Fruit fly (Drosophila melanogaster): Measurements from ENCODE around the gene brk.

Gene brk

DNA sequence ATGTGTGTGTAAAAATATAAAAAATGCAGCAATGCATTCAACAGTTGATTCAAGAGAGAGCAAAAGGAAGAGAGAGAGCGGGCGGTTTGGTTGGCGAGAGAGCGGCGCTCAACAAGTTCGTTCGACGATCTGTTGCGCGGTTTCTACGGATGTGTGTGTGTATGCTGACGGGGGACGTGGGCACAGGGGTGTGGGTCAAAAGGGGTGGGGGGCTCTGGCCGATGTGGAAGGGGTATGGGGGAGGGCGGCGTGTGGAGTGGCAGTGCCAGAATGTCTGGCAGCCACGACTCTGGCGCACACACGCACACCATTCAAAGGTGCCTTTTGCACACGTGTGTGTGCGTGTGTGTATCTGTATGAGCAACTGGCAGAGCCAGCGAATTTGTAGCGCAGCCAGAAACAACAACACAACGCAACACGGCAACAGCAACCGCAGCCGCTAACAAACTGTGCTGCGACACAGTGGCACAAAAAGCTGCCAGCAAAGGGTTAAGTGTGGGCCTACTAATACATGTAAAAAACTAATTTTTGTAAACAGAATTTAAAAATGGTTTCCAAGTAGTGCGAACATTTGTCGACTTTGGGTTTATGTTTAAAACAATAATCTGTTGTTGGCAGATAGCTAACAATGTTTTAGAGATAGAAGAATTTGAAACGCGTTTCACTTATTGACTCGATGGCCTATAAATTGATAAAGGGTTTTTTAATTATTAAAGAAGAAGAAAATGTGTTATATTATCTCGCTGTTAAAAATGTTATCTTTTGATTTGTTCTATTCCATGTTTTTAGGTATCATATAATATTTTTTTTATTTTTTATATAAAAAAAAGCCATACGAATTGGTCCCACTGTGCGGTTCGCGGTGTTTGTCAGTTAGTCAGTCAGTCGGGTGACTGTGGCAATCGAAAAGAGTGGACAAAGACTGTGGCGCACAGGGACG, 931 bp upstream of the brk start (continued):
- TF ChIP-seq ss (GFP tag; optimal IDR thresholded peaks at IDR 0.05) (peak; percentile 37 to 93), topi (GFP tag; optimal IDR thresholded peaks at IDR 0.05) (peak; percentile 95), CG32006 (GFP tag; optimal IDR thresholded peaks at IDR 0.05) (peak; percentile 99), CG6792 (GFP tag; optimal IDR thresholded peaks at IDR 0.05) (peak; percentile 88), Met (GFP tag; optimal IDR thresholded peaks at IDR 0.05) (peak; percentile 90), CG3032 (tag; optimal IDR thresholded peaks at IDR 0.05) (peak; percentile 96), Hr4 (GFP tag; optimal IDR thresholded peaks at IDR 0.05) (peak; percentile 87), Sox14 (GFP tag; optimal IDR thresholded peaks at IDR 0.05) (peak; percentile 91), Blimp-1 (GFP tag; optimal IDR thresholded peaks at IDR 0.05) (peak; percentile 81), CG7368 (GFP tag; optimal IDR thresholded peaks at IDR 0.05) (peak; percentile 58), fd59A (GFP tag; optimal IDR thresholded peaks at IDR 0.05) (peak; percentile 83), CG8319 (GFP tag; optimal IDR thresholded peaks at IDR 0.05) (peak; percentile 85), eg (GFP tag; IDR thresholded peaks at IDR 0.05) (no peak; the same call in none of the 3 replicates), CG11902 (GFP tag; optimal IDR thresholded peaks at IDR 0.05) (peak; percentile 91), fkh (GFP tag; optimal IDR thresholded peaks at IDR 0.05) (peak; percentile 12)

DNA sequence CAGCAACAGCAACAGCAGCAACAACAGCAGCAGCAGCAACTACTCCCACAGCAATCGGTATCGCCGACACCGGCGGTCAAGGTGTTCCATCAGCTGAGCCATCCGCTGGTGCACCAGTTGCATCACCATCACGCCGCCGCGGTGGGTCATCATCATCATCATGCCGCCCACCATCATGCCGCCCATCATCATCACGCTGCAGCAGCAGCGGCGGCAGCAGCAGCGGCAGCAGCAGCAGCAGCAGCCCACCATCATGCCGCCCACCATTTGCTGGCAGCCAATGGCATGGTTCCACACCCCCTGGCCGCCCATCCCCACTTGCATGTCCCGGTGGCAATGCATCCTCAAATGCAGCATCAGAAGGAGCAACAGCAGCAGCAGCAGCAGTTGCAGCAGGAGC, 1.1 kb downstream of the brk start:
- TF ChIP-seq topi (GFP tag; optimal IDR thresholded peaks at IDR 0.05) (no peak), Hr39 (GFP tag; optimal IDR thresholded peaks at IDR 0.05) (no peak), CG9139 (GFP tag; optimal IDR thresholded peaks at IDR 0.05) (no peak)

dm6 chrX:7312406-7312805, 4.7 kb downstream of the brk start:
- TF ChIP-seq eg (GFP tag; IDR thresholded peaks at IDR 0.05): peak; percentile 63
- TF ChIP-seq OdsH (GFP tag; optimal IDR thresholded peaks at IDR 0.05): no peak
- no peak for TF ChIP-seq Blimp-1 (GFP tag; optimal IDR thresholded peaks at IDR 0.05)
- TF ChIP-seq lz (GFP tag; optimal IDR thresholded peaks at IDR 0.05): no peak
- no peak for TF ChIP-seq Met (GFP tag; optimal IDR thresholded peaks at IDR 0.05)
- no peak for TF ChIP-seq Ets21C (GFP tag; optimal IDR thresholded peaks at IDR 0.05)
- peak; percentile 41; the same call in 1 of the 2 replicates for TF ChIP-seq CG11294 (GFP tag; IDR thresholded peaks at IDR 0.05)
- TF ChIP-seq Hr4 (GFP tag; optimal IDR thresholded peaks at IDR 0.05): peak; percentile 45
- TF ChIP-seq CG11902 (GFP tag; optimal IDR thresholded peaks at IDR 0.05): no peak
- TF ChIP-seq Hr38 (GFP tag; optimal IDR thresholded peaks at IDR 0.05): no peak
- TF ChIP-seq Smox (GFP tag; optimal IDR thresholded peaks at IDR 0.05): no peak
- no peak for TF ChIP-seq ss (GFP tag; optimal IDR thresholded peaks at IDR 0.05)
- no peak for TF ChIP-seq CG9139 (GFP tag; optimal IDR thresholded peaks at IDR 0.05)
- no peak for TF ChIP-seq CG6792 (GFP tag; optimal IDR thresholded peaks at IDR 0.05)
- no peak for TF ChIP-seq fd59A (GFP tag; optimal IDR thresholded peaks at IDR 0.05)
- no peak for TF ChIP-seq Ets96B (tag; optimal IDR thresholded peaks at IDR 0.05)
- TF ChIP-seq CG31627 (GFP tag; optimal IDR thresholded peaks at IDR 0.05): no peak
- no peak for TF ChIP-seq fkh (GFP tag; optimal IDR thresholded peaks at IDR 0.05)
- no peak for TF ChIP-seq CG8632 (GFP tag; optimal IDR thresholded peaks at IDR 0.05)
- TF ChIP-seq CG7368 (GFP tag; optimal IDR thresholded peaks at IDR 0.05): no peak
- no peak for TF ChIP-seq Eip93F (GFP tag; optimal IDR thresholded peaks at IDR 0.05)
- no peak for TF ChIP-seq topi (GFP tag; optimal IDR thresholded peaks at IDR 0.05)
- no peak for TF ChIP-seq CG6854 (GFP tag; optimal IDR thresholded peaks at IDR 0.05)
- no peak for TF ChIP-seq achi (GFP tag; optimal IDR thresholded peaks at IDR 0.05)
- no peak for TF ChIP-seq CG11762 (GFP tag; optimal IDR thresholded peaks at IDR 0.05; ENCODE audit: insufficient read depth)
- no peak for TF ChIP-seq CG10669 (GFP tag; optimal IDR thresholded peaks at IDR 0.05)
- peak; percentile 38; the same call in 1 of the 3 replicates for TF ChIP-seq CG6163 (GFP tag; IDR thresholded peaks at IDR 0.05)
- 0 out of 2 replicates have a peak, but pooled peaks have one; percentile 29 for TF ChIP-seq Gug (GFP tag; IDR thresholded peaks at IDR 0.05)
- peak; percentile 17 for TF ChIP-seq pdm3 (GFP tag; optimal IDR thresholded peaks at IDR 0.05)
- peak; percentile 28 for TF ChIP-seq CG32006 (GFP tag; optimal IDR thresholded peaks at IDR 0.05)
- TF ChIP-seq CG10631 (GFP tag; optimal IDR thresholded peaks at IDR 0.05): peak; percentile 31
- no peak for TF ChIP-seq CG4318 (GFP tag; optimal IDR thresholded peaks at IDR 0.05)
- no peak for TF ChIP-seq svp (GFP tag)
- TF ChIP-seq CG1621 (tag; optimal IDR thresholded peaks at IDR 0.05): no peak
- no peak for TF ChIP-seq fd85E (GFP tag; optimal IDR thresholded peaks at IDR 0.05)
- TF ChIP-seq Sox15 (GFP tag; optimal IDR thresholded peaks at IDR 0.05): no peak
- peak; percentile 34 for TF ChIP-seq Lpt (GFP tag; optimal IDR thresholded peaks at IDR 0.05)
- no peak for TF ChIP-seq dac (GFP tag; optimal IDR thresholded peaks at IDR 0.05)
- TF ChIP-seq CG3032 (tag; optimal IDR thresholded peaks at IDR 0.05): no peak
- TF ChIP-seq Eip75B (GFP tag; optimal IDR thresholded peaks at IDR 0.05): no peak
- TF ChIP-seq dsx (GFP tag; optimal IDR thresholded peaks at IDR 0.05; ENCODE audit: poor library complexity, severe bottlenecking): no peak

Measured in whole organism, prepupa.